Worm (Caenorhabditis elegans): Measurements from ENCODE around the gene C45B2.8.

DNA sequence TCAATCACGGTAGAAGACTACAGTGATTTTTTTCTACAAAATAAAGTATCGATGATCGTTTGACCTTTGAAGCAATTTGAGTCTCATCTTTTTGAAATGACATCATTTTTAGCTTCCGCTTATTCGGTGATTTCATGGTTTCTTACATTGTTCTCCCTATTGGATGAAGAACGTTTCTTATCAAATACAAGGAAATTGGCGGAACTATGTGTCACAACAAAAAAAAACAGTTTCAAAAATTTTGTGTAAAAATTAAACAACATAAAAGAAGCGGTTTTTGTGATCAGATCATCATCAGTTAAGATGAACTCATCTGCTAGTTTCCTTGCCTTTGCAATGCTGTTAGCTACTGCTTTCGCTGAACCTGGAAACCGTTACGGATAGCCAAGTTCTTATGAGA, at the start of gene C45B2.8:
- TF ChIP-seq sox-2 (GFP tag; IDR thresholded peaks at IDR 0.05) (no peak), elt-2 (tag; optimal IDR thresholded peaks at IDR 0.05) (no peak), ceh-22 (tag; optimal IDR thresholded peaks at IDR 0.05) (no peak), hlh-30 (tag; optimal IDR thresholded peaks at IDR 0.05; ENCODE audit: insufficient read depth) (no peak), ceh-30 (tag; optimal IDR thresholded peaks at IDR 0.05) (no peak), ets-4 (tag; optimal IDR thresholded peaks at IDR 0.05) (no peak), rnt-1 (tag; optimal IDR thresholded peaks at IDR 0.05) (no peak), mec-3 (tag; optimal IDR thresholded peaks at IDR 0.05; ENCODE audit: borderline replicate concordance) (no peak), tbx-2 (tag; optimal IDR thresholded peaks at IDR 0.05) (no peak), pag-3 (tag; optimal IDR thresholded peaks at IDR 0.05; ENCODE audit: borderline replicate concordance) (no peak), nhr-11 (tag; optimal IDR thresholded peaks at IDR 0.05) (no peak), pqm-1 (tag; optimal IDR thresholded peaks at IDR 0.05) (no peak), hlh-8 (tag; optimal IDR thresholded peaks at IDR 0.05) (no peak), sdc-2 (tag; optimal IDR thresholded peaks at IDR 0.05) (no peak)

Measured in whole organism, late embryonic.